Fruit fly (Drosophila melanogaster): ENCODE results near the gene CG1647.
A peak's percentile ranks its signal among the peaks of the same experiment; 100 is the strongest.

Gene CG1647

DNA sequence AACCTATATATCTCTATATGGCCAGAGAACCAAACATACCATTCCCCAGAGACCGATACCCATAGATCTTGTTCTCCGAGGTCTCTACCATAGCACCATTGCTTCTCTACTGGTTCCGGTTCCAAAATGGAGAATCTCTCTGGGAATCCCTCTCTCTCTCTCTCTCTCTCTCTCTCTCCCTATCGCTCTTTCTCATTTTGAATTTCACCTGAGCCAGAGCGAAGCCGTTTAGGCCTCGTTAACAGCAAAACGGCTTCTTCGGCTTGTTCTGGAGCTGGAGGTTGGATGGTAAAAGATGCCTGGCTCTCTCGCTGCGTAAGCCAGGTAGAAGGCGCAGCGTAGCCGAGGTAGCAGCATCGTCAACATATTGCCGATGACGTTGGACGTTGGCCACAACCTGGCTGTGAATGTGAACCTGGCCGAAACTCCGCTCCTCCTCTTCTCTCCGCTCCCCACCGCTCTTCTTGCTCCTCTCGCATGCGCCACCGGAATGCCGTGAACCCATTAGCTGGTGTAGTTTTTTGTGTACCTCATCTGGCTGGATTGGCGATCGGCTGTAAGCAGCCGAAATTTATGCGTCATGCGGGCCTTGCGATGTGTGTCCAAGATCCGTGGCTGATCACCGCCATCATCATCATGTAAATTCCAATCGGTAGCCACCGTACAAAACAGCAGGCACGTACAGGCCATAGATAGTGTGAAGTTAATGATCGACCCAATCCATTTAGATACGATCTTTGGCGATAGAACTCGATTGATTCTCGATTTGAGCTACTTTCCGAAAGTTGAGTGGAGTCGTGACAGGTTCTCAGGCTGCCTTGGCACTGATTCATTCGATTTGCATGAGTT, 41.5 kb downstream of the CG1647 start (continued):
- TF ChIP-seq dysf (GFP tag; IDR thresholded peaks at IDR 0.05), result no peak
- no peak for TF ChIP-seq prd (optimal IDR thresholded peaks at IDR 0.05)
- no peak for TF ChIP-seq prd (GFP tag; IDR thresholded peaks at IDR 0.05)
- no peak for TF ChIP-seq CG11696 (GFP tag; IDR thresholded peaks at IDR 0.05)
- TF ChIP-seq CG6175 (GFP tag; IDR thresholded peaks at IDR 0.05), result peak; percentile 73; the same call in 2 of the 3 replicates
- TF ChIP-seq pros (GFP tag; optimal IDR thresholded peaks at IDR 0.05), result peak; percentile 39
- peak; percentile 30; the same call in 1 of the 2 replicates for TF ChIP-seq Scr (GFP tag; IDR thresholded peaks at IDR 0.05; ENCODE audit: partially characterized antibody)
- no peak for TF ChIP-seq slp2 (GFP tag; optimal IDR thresholded peaks at IDR 0.05)
- TF ChIP-seq HHEX (GFP tag; optimal IDR thresholded peaks at IDR 0.05), result no peak
- TF ChIP-seq CG10267 (tag; optimal IDR thresholded peaks at IDR 0.05), result no peak
- no peak for TF ChIP-seq Fer3 (tag; optimal IDR thresholded peaks at IDR 0.05)
- TF ChIP-seq chm (GFP tag; IDR thresholded peaks at IDR 0.05), result 0 out of 2 replicates have a peak, but pooled peaks have one; percentile 23
- peak; percentile 16; the same call in 1 of the 2 replicates for TF ChIP-seq Awh (GFP tag; IDR thresholded peaks at IDR 0.05)
- TF ChIP-seq CG16813 (GFP tag; IDR thresholded peaks at IDR 0.05; ENCODE audit: partially characterized antibody), result peak; percentile 30; the same call in 1 of the 3 replicates
- no peak for TF ChIP-seq bowl (GFP tag; IDR thresholded peaks at IDR 0.05)
- no peak for TF ChIP-seq CG1602 (GFP tag; optimal IDR thresholded peaks at IDR 0.05)
- TF ChIP-seq CG13287 (GFP tag; IDR thresholded peaks at IDR 0.05; ENCODE audit: partially characterized antibody), result no peak; the same call in 1 of the 2 replicates
- peak; percentile 50; the same call in 1 of the 3 replicates for TF ChIP-seq so (GFP tag; IDR thresholded peaks at IDR 0.05)
- TF ChIP-seq Antp (GFP tag; optimal IDR thresholded peaks at IDR 0.05), result no peak
- TF ChIP-seq hb (GFP tag; IDR thresholded peaks at IDR 0.05; ENCODE audit: partially characterized antibody), result no peak
- TF ChIP-seq Deaf1 (tag; optimal IDR thresholded peaks at IDR 0.05), result peak; percentile 64
- TF ChIP-seq CG12769 (tag; optimal IDR thresholded peaks at IDR 0.05), result peak; percentile 95
- TF ChIP-seq zen2 (GFP tag; IDR thresholded peaks at IDR 0.05; ENCODE audit: partially characterized antibody), result peak; percentile 51; the same call in 1 of the 3 replicates
- TF ChIP-seq CG3163 (GFP tag; optimal IDR thresholded peaks at IDR 0.05), result no peak
- peak; percentile 39; the same call in 1 of the 2 replicates for TF ChIP-seq vvl (GFP tag; IDR thresholded peaks at IDR 0.05)
- TF ChIP-seq knrl (GFP tag; IDR thresholded peaks at IDR 0.05; ENCODE audit: partially characterized antibody), result no peak
- TF ChIP-seq run (tag; optimal IDR thresholded peaks at IDR 0.05), result no peak
- peak; percentile 97 for TF ChIP-seq CG15514 (GFP tag; optimal IDR thresholded peaks at IDR 0.05)
- peak; percentile 95 for TF ChIP-seq yki (optimal IDR thresholded peaks at IDR 0.05)
- no peak for TF ChIP-seq lilli (GFP tag; optimal IDR thresholded peaks at IDR 0.05)
- TF ChIP-seq danr (GFP tag; IDR thresholded peaks at IDR 0.05), result no peak
- TF ChIP-seq CG8281 (tag; optimal IDR thresholded peaks at IDR 0.05), result no peak
- TF ChIP-seq Six4 (GFP tag; optimal IDR thresholded peaks at IDR 0.05), result no peak
- no peak for TF ChIP-seq lab (GFP tag; optimal IDR thresholded peaks at IDR 0.05)
- TF ChIP-seq Doc3 (GFP tag; IDR thresholded peaks at IDR 0.05; ENCODE audit: partially characterized antibody), result peak; percentile 18; the same call in 1 of the 3 replicates
- TF ChIP-seq CG17361 (GFP tag; IDR thresholded peaks at IDR 0.05), result no peak

DNA sequence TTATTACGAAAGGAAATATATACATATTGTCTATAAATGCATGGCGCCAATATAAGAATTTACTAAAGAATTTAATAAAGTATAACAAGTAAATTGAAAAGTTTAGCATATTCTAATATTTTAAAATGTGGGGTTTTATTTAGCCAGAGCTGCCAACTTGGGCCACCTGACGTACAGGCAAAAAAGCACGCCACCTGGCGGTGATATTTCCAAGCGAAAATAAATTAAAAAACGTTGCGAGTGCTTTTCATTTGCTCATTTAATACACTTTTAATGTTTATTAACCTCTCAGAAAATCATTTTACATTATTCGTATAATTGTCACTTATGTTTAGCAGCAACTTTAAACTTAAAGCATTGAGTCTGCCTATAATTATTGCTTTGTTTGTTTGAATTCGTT, 50.3 kb downstream of the CG1647 start:
- TF ChIP-seq Med (GFP tag) (peak; percentile 24), Dip2 (GFP tag; IDR thresholded peaks at IDR 0.05) (peak; percentile 83), stwl (tag; optimal IDR thresholded peaks at IDR 0.05) (peak; percentile 71), CG10543 (GFP tag; optimal IDR thresholded peaks at IDR 0.05) (no peak), CTCF (GFP tag; optimal IDR thresholded peaks at IDR 0.05) (peak; percentile 89), trem (tag; optimal IDR thresholded peaks at IDR 0.05) (peak; percentile 93)
